Worm (Caenorhabditis elegans): ENCODE results near the gene hmt-1.

ce11 chrIII:11095687-11096086 is 4.1 kb downstream of the hmt-1 start:
- no peak for TF ChIP-seq nfya-1 (tag; optimal IDR thresholded peaks at IDR 0.05; ENCODE audit: borderline replicate concordance, insufficient read depth)
- TF ChIP-seq zfh-2 (GFP tag; conservative IDR thresholded peaks at IDR 0.05), result no peak
- TF ChIP-seq ama-1 (optimal IDR thresholded peaks at IDR 0.05), result no peak
- no peak for TF ChIP-seq ama-1 (GFP tag; optimal IDR thresholded peaks at IDR 0.05)
- TF ChIP-seq ceh-58 (GFP tag; IDR thresholded peaks at IDR 0.05), result no peak
- TF ChIP-seq nhr-80 (tag; optimal IDR thresholded peaks at IDR 0.05), result no peak
- TF ChIP-seq lin-26 (GFP tag; IDR thresholded peaks at IDR 0.05), result no peak
- TF ChIP-seq pha-4 (tag; optimal IDR thresholded peaks at IDR 0.05), result no peak
- TF ChIP-seq attf-6 (GFP tag; IDR thresholded peaks at IDR 0.05), result no peak
- no peak for TF ChIP-seq F52B5.7 (tag; optimal IDR thresholded peaks at IDR 0.05)
